Worm (Caenorhabditis elegans): ENCODE data around the gene ZK792.4.
A peak's percentile ranks its signal among the peaks of the same experiment; 100 is the strongest.

Gene ZK792.4

DNA sequence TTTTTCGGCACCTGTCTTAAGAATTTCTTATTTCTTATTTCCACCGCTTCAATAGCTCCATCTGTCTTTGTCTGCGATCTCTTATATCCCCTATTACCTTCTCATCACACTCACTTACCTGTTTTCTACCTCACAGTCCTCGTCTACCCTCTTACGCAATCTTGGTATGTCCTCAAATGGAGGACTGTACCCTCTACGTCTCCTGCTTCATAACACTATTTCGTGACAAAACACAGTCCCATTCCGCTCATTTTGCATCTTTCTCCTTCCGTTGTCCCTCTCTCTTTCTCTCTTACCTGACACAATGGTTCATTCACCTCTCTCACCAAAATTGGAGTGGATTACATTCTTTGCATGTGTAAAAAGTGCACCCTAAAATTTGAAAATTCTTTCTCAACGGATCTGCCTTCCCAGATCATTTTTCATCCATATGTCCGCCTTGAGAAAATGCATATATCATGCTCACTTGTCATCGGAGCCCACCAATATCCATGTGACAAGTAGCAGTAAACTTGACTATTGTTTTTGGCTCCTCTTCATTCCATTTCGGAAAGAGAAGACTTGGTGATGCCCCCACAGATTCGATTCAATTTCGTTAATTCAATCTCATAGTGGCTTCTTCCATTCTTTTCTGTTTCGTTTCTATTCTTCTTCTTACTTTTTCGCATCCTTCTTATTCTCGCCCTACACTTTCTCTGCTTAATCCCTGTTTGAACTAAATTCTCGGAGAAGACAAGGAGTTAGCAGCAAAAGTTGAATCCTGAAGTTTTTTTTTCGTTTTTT, 35.5 kb upstream of the ZK792.4 start:
- TF ChIP-seq nhr-80 (tag; optimal IDR thresholded peaks at IDR 0.05) = no peak
- TF ChIP-seq ceh-100 (GFP tag; IDR thresholded peaks at IDR 0.05) = no peak
- TF ChIP-seq tbp1 (GFP tag; optimal IDR thresholded peaks at IDR 0.05) = no peak
- peak; percentile 22; the same call in 1 of the 2 replicates for TF ChIP-seq hmg-1.2 (GFP tag; IDR thresholded peaks at IDR 0.05)

DNA sequence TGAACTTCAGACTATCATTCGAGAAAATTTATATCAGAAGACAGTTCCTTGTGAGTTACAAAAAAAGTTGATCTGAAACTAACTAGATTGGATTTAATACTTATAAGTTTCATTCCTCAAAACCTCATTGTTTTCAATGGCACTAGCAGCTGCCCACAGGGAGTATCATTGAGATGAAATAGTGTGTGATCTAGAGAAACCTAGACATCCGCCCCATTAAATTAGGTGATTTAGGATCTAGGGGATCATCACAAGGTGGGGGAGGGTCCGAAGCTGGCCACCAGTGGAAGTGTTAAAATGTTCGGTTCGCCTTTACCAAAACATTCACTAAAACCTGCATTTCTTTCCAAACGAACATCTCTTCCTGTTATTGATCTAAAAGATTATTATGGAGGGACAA, 34.6 kb upstream of the ZK792.4 start:
- no peak for TF ChIP-seq ztf-25 (GFP tag; IDR thresholded peaks at IDR 0.05)
- no peak for TF ChIP-seq B0019.2 (GFP tag; conservative IDR thresholded peaks at IDR 0.05)
- no peak for TF ChIP-seq B0261.1 (tag; optimal IDR thresholded peaks at IDR 0.05)
- TF ChIP-seq F23B12.7 (tag; optimal IDR thresholded peaks at IDR 0.05; ENCODE audit: insufficient read depth) = no peak
- TF ChIP-seq lag-1 (GFP tag; IDR thresholded peaks at IDR 0.05) = no peak
- TF ChIP-seq T07F8.4 (tag; optimal IDR thresholded peaks at IDR 0.05) = no peak
- no peak for TF ChIP-seq ceh-79 (tag; optimal IDR thresholded peaks at IDR 0.05)
- TF ChIP-seq hsf-1 (GFP tag; IDR thresholded peaks at IDR 0.05) = no peak
- TF ChIP-seq pbrm-1 (GFP tag; IDR thresholded peaks at IDR 0.05) = no peak
- no peak for TF ChIP-seq sdz-38 (tag; optimal IDR thresholded peaks at IDR 0.05)
- TF ChIP-seq Y56A3A.18 (GFP tag; IDR thresholded peaks at IDR 0.05) = no peak
- no peak for TF ChIP-seq ztf-22 (GFP tag; optimal IDR thresholded peaks at IDR 0.05)
- no peak for TF ChIP-seq Y53G8AR.9 (GFP tag; conservative IDR thresholded peaks at IDR 0.05)
- no peak for TF ChIP-seq K11D2.4 (GFP tag; IDR thresholded peaks at IDR 0.05)
- TF ChIP-seq tbp1 (GFP tag; optimal IDR thresholded peaks at IDR 0.05) = no peak
- TF ChIP-seq ceh-40 (GFP tag; IDR thresholded peaks at IDR 0.05) = no peak
- TF ChIP-seq chd-7 (tag; optimal IDR thresholded peaks at IDR 0.05) = no peak
- no peak for TF ChIP-seq B0336.3 (GFP tag; IDR thresholded peaks at IDR 0.05)
- TF ChIP-seq egl-44 (GFP tag; IDR thresholded peaks at IDR 0.05) = no peak
- TF ChIP-seq K12H6.12 (tag; optimal IDR thresholded peaks at IDR 0.05) = no peak

DNA sequence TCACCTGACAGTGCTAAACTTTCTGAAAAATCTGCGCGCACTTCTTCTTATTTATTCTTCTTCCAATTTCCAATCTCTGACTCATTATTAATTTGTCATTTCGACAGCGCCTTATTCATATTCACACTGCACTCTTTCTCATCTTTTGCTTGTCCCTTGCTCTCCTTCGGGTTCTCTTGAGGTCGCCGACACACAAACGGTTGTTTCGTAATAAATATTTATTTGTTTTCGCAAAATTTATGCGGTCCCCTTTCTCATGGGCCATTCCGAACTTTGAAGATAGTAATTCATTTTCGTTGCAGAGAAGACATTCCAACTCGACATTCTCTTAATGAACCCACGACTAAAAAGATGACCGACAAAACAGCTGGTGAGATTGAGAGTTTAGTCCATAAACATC, 32.9 kb upstream of the ZK792.4 start, which contains the start of gene magi-1:
Gene magi-1 (plus strand): TSS at position 301 of the 400 bp plus-strand sequence.
- no peak for TF ChIP-seq ztf-3 (GFP tag; optimal IDR thresholded peaks at IDR 0.05)
- no peak for TF ChIP-seq gei-17 (GFP tag; optimal IDR thresholded peaks at IDR 0.05)
- no peak for TF ChIP-seq sea-2 (GFP tag; IDR thresholded peaks at IDR 0.05)
- no peak for TF ChIP-seq mes-4 (tag; optimal IDR thresholded peaks at IDR 0.05)
- no peak for TF ChIP-seq madf-8 (GFP tag; conservative IDR thresholded peaks at IDR 0.05)
- no peak for TF ChIP-seq lsl-1 (GFP tag; optimal IDR thresholded peaks at IDR 0.05)
- TF ChIP-seq hrde-1 (tag; optimal IDR thresholded peaks at IDR 0.05; ENCODE audit: borderline replicate concordance) = no peak
- TF ChIP-seq pha-4 (tag; optimal IDR thresholded peaks at IDR 0.05) = no peak
- TF ChIP-seq aptf-2 (GFP tag; conservative IDR thresholded peaks at IDR 0.05) = no peak
- TF ChIP-seq let-607 (tag; optimal IDR thresholded peaks at IDR 0.05) = no peak
- TF ChIP-seq F57A8.1 (GFP tag; optimal IDR thresholded peaks at IDR 0.05) = no peak
- no peak for TF ChIP-seq F10E7.11 (tag; optimal IDR thresholded peaks at IDR 0.05)
- TF ChIP-seq hmg-1.2 (GFP tag; IDR thresholded peaks at IDR 0.05) = no peak

Data from whole organism, young adult.